Fruit fly (Drosophila melanogaster) whole organism, prepupa: ENCODE measurements around the gene CG15773.

Experiments
- Blimp-1 ChIP-seq: fragments of 200-800 bp; sonication (Bioruptor generic); optimal IDR thresholded peaks from 3 replicates; lab custom pipeline; 2017; ENCODE audit warnings: missing biosample characterization, missing genetic modification characterization, mild to moderate bottlenecking, moderate library complexity, missing genetic modification reagents
- CG10631 ChIP-seq: fragments of 200-800 bp; sonication (Bioruptor generic); optimal IDR thresholded peaks from 2 replicates; lab custom pipeline; 2016; ENCODE audit warnings: missing biosample characterization, missing genetic modification characterization
- CG10669 ChIP-seq: fragments of 200-800 bp; sonication (Bioruptor generic); optimal IDR thresholded peaks from 3 replicates; lab custom pipeline; 2018; ENCODE audit warnings: missing biosample characterization, mild to moderate bottlenecking, missing genetic modification characterization, moderate library complexity
- CG11294 ChIP-seq: fragments of 200-800 bp; sonication (Bioruptor generic); IDR thresholded peaks from 2 replicates; pipeline ENCODE4 v1.3.6; 2022; ENCODE audit warnings: missing biosample characterization, missing genetic modification characterization
- CG11762 ChIP-seq: fragments of 200-800 bp; sonication (Bioruptor generic); optimal IDR thresholded peaks from 3 replicates; lab custom pipeline; 2016; ENCODE audit warnings: missing biosample characterization, missing genetic modification characterization; ENCODE audit not compliant: insufficient read depth
- CG11902 ChIP-seq: fragments of 200-800 bp; sonication (Bioruptor generic); optimal IDR thresholded peaks from 3 replicates; lab custom pipeline; 2016; ENCODE audit warnings: missing biosample characterization, missing genetic modification characterization
- CG15336 ChIP-seq: fragments of 200-800 bp; sonication (Bioruptor generic); IDR thresholded peaks from 2 replicates; pipeline ENCODE4 v1.3.6; 2022; ENCODE audit warnings: missing biosample characterization, missing genetic modification characterization
- CG1621 ChIP-seq: fragments of 200-800 bp; sonication (Bioruptor generic); optimal IDR thresholded peaks from 3 replicates; lab custom pipeline; 2018; ENCODE audit warnings: missing biosample characterization, mild to moderate bottlenecking, missing genetic modification characterization
- CG16779 ChIP-seq: fragments of 200-800 bp; sonication (Bioruptor generic); optimal IDR thresholded peaks from 3 replicates; lab custom pipeline; 2017; ENCODE audit warnings: missing biosample characterization, mild to moderate bottlenecking, missing genetic modification characterization
- CG31627 ChIP-seq: fragments of 200-800 bp; sonication (Bioruptor generic); optimal IDR thresholded peaks from 3 replicates; lab custom pipeline; 2016; ENCODE audit warnings: missing biosample characterization, missing genetic modification characterization
- CG32006 ChIP-seq: fragments of 200-800 bp; sonication (Bioruptor generic); optimal IDR thresholded peaks from 3 replicates; lab custom pipeline; 2017; ENCODE audit warnings: missing biosample characterization, mild to moderate bottlenecking, missing genetic modification characterization
- CG3919 ChIP-seq: fragments of 200-800 bp; sonication (Bioruptor generic); optimal IDR thresholded peaks from 3 replicates; lab custom pipeline; 2016; ENCODE audit warnings: missing biosample characterization, missing genetic modification characterization
- CG6163 ChIP-seq: fragments of 200-800 bp; sonication (Bioruptor generic); IDR thresholded peaks from 3 replicates; pipeline ENCODE4 v1.3.6; 2022; ENCODE audit warnings: missing biosample characterization, missing genetic modification characterization
- CG6276 ChIP-seq: fragments of 200-800 bp; sonication (Bioruptor generic); optimal IDR thresholded peaks from 2 replicates; lab custom pipeline; 2017; ENCODE audit warnings: missing biosample characterization, mild to moderate bottlenecking, missing genetic modification characterization
- CG6792 ChIP-seq: fragments of 200-800 bp; sonication (Bioruptor generic); optimal IDR thresholded peaks from 3 replicates; lab custom pipeline; 2016; ENCODE audit warnings: missing biosample characterization, missing genetic modification characterization
- CG6808 ChIP-seq: fragments of 200-800 bp; sonication (Bioruptor generic); optimal IDR thresholded peaks from 3 replicates; lab custom pipeline; 2017; ENCODE audit warnings: missing biosample characterization, missing genetic modification characterization, mild to moderate bottlenecking, moderate library complexity, missing genetic modification reagents
- CG7368 ChIP-seq: fragments of 200-800 bp; sonication (Bioruptor generic); optimal IDR thresholded peaks from 3 replicates; lab custom pipeline; 2016; ENCODE audit warnings: missing biosample characterization, missing genetic modification characterization
- CG8119 ChIP-seq: fragments of 200-800 bp; sonication (Bioruptor generic); IDR thresholded peaks from 3 replicates; pipeline ENCODE4 v1.3.6; 2022; ENCODE audit warnings: missing biosample characterization, missing genetic modification characterization
- CG8319 ChIP-seq: fragments of 200-800 bp; sonication (Bioruptor generic); optimal IDR thresholded peaks from 3 replicates; lab custom pipeline; 2016; ENCODE audit warnings: missing biosample characterization, missing genetic modification characterization
- CG9139 ChIP-seq: fragments of 200-800 bp; sonication (Bioruptor generic); optimal IDR thresholded peaks from 3 replicates; lab custom pipeline; 2017; ENCODE audit warnings: missing biosample characterization, mild to moderate bottlenecking, missing genetic modification characterization
- Eip75B ChIP-seq: fragments of 200-800 bp; sonication (Bioruptor generic); optimal IDR thresholded peaks from 3 replicates; lab custom pipeline; 2016; ENCODE audit warnings: missing biosample characterization, missing genetic modification characterization
- Eip78C ChIP-seq: fragments of 200-800 bp; sonication (Bioruptor generic); peaks from one replicate; lab custom pipeline; 2016; ENCODE audit warnings: missing biosample characterization, missing genetic modification characterization
- Eip93F ChIP-seq: fragments of 200-800 bp; sonication (Bioruptor generic); optimal IDR thresholded peaks from 2 replicates; lab custom pipeline; 2016; ENCODE audit warnings: missing biosample characterization, mild to moderate bottlenecking, missing genetic modification characterization
- Ets21C ChIP-seq: fragments of 200-800 bp; sonication (Bioruptor generic); optimal IDR thresholded peaks from 3 replicates; lab custom pipeline; 2016; ENCODE audit warnings: missing biosample characterization, missing genetic modification characterization
- Ets96B ChIP-seq: fragments of 200-800 bp; optimal IDR thresholded peaks from 2 replicates; lab custom pipeline; 2019; ENCODE audit warnings: missing biosample characterization, mild to moderate bottlenecking, missing genetic modification characterization, moderate library complexity
- Hr38 ChIP-seq: sonication (Bioruptor generic); optimal IDR thresholded peaks from 2 replicates; lab custom pipeline; 2016; ENCODE audit warnings: missing biosample characterization, missing genetic modification characterization
- Hr39 ChIP-seq: fragments of 200-800 bp; sonication (Bioruptor generic); optimal IDR thresholded peaks from 2 replicates; lab custom pipeline; 2016; ENCODE audit warnings: missing biosample characterization, missing genetic modification characterization
- Lpt ChIP-seq: fragments of 200-800 bp; sonication (Bioruptor generic); optimal IDR thresholded peaks from 3 replicates; lab custom pipeline; 2016; ENCODE audit warnings: missing biosample characterization, missing genetic modification characterization
- OdsH ChIP-seq: fragments of 200-800 bp; sonication (Bioruptor generic); optimal IDR thresholded peaks from 3 replicates; lab custom pipeline; 2016; ENCODE audit warnings: missing biosample characterization, missing genetic modification characterization
- Smox ChIP-seq: fragments of 200-800 bp; sonication (Bioruptor generic); optimal IDR thresholded peaks from 3 replicates; lab custom pipeline; 2016; ENCODE audit warnings: missing biosample characterization, missing genetic modification characterization
- Sox102F ChIP-seq: fragments of 200-800 bp; sonication (Bioruptor generic); optimal IDR thresholded peaks from 2 replicates; lab custom pipeline; 2016; ENCODE audit warnings: missing biosample characterization, mild to moderate bottlenecking, missing genetic modification characterization
- Sox14 ChIP-seq: fragments of 200-800 bp; sonication (Bioruptor generic); optimal IDR thresholded peaks from 3 replicates; lab custom pipeline; 2016; ENCODE audit warnings: missing biosample characterization, missing genetic modification characterization
- Sox15 ChIP-seq: fragments of 200-800 bp; sonication (Bioruptor generic); optimal IDR thresholded peaks from 3 replicates; lab custom pipeline; 2016; ENCODE audit warnings: missing biosample characterization, missing genetic modification characterization
- acj6 ChIP-seq: fragments of 200-800 bp; sonication (Bioruptor generic); optimal IDR thresholded peaks from 3 replicates; lab custom pipeline; 2016; ENCODE audit warnings: missing biosample characterization, missing genetic modification characterization
- dac ChIP-seq: fragments of 200-800 bp; sonication (Bioruptor generic); optimal IDR thresholded peaks from 2 replicates; lab custom pipeline; 2017; ENCODE audit warnings: missing biosample characterization, mild to moderate bottlenecking, missing genetic modification characterization
- dsx ChIP-seq: fragments of 200-800 bp; optimal IDR thresholded peaks from 3 replicates; lab custom pipeline; 2019; ENCODE audit warnings: missing biosample characterization, mild to moderate bottlenecking, missing genetic modification characterization, moderate library complexity; ENCODE audit not compliant: poor library complexity, severe bottlenecking
- eg ChIP-seq: fragments of 200-800 bp; sonication (Bioruptor generic); IDR thresholded peaks from 3 replicates; pipeline ENCODE4 v1.3.6; 2022; ENCODE audit warnings: missing biosample characterization, missing genetic modification characterization
- esn ChIP-seq: fragments of 200-800 bp; sonication (Bioruptor generic); optimal IDR thresholded peaks from 2 replicates; lab custom pipeline; 2016; ENCODE audit warnings: missing biosample characterization, mild to moderate bottlenecking, missing genetic modification characterization, moderate library complexity
- fd85E ChIP-seq: fragments of 200-800 bp; sonication (Bioruptor generic); optimal IDR thresholded peaks from 3 replicates; lab custom pipeline; 2016; ENCODE audit warnings: missing biosample characterization, missing genetic modification characterization
- fkh ChIP-seq: fragments of 200-800 bp; sonication (Bioruptor generic); optimal IDR thresholded peaks from 3 replicates; lab custom pipeline; 2017; ENCODE audit warnings: missing biosample characterization, mild to moderate bottlenecking, missing genetic modification characterization, moderate library complexity
- lz ChIP-seq: fragments of 200-800 bp; sonication (Bioruptor generic); optimal IDR thresholded peaks from 3 replicates; lab custom pipeline; 2016; ENCODE audit warnings: missing biosample characterization, missing genetic modification characterization
- net ChIP-seq: fragments of 200-800 bp; sonication (Bioruptor generic); optimal IDR thresholded peaks from 3 replicates; lab custom pipeline; 2016; ENCODE audit warnings: missing biosample characterization, missing genetic modification characterization
- pdm3 ChIP-seq: fragments of 200-800 bp; sonication (Bioruptor generic); optimal IDR thresholded peaks from 3 replicates; lab custom pipeline; 2016; ENCODE audit warnings: missing biosample characterization, missing genetic modification characterization
- salr ChIP-seq, 2 experiments: fragments of 200-800 bp; sonication (Bioruptor generic); optimal IDR thresholded peaks; 3 replicates each; lab custom pipeline; 2016 to 2018; ENCODE audit warnings: missing biosample characterization in 2 of 2, missing genetic modification characterization in 2 of 2, mild to moderate bottlenecking in 1 of 2
- spab ChIP-seq: fragments of 200-800 bp; sonication (Bioruptor generic); optimal IDR thresholded peaks from 2 replicates; lab custom pipeline; 2017; ENCODE audit warnings: missing biosample characterization, mild to moderate bottlenecking, missing genetic modification characterization, missing genetic modification reagents
- ss ChIP-seq, 2 experiments: fragments of 200-800 bp; sonication (Bioruptor generic); optimal IDR thresholded peaks; 2 replicates in 1 of 2; 3 replicates in 1 of 2; lab custom pipeline; 2017 to 2018; ENCODE audit warnings: mild to moderate bottlenecking in 2 of 2, missing biosample characterization in 2 of 2, missing genetic modification characterization in 2 of 2, moderate library complexity in 1 of 2
- svp ChIP-seq: fragments of 200-800 bp; sonication (Bioruptor generic); peaks from one replicate; lab custom pipeline; 2016; ENCODE audit warnings: missing biosample characterization, missing genetic modification characterization

The CG15773 gene

DNA sequence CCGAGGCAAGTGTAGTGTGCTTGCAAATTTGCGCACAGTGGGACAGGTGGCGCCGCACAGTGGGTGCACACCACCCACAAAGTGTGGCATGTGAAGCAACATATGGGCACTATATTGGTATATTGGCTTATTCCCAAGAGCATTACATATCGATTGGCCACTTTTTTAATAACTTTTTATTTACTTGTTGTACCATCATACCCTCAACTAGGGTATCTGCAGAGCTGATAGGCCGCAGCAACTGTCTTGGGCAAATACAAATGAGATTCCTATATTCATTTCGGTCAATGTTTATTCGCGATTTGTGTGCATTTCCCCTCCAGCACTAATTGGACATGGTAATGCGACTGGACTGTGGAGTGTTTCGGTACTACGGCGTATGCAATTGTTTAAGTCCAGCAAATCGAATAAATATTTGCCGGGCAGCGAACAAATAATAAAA is 7.8 kb upstream of the CG15773 start (continued):
- TF ChIP-seq CG11762 (GFP tag; lab: Kevin White, UChicago) = peak; percentile 80
- TF ChIP-seq Ets96B = peak; percentile 78
- peak; percentile 94 for TF ChIP-seq eg (GFP tag; lab: Robert Waterston, UW)
- TF ChIP-seq esn (GFP tag; lab: Kevin White, UChicago) = peak; percentile 76
- TF ChIP-seq spab (GFP tag; lab: Kevin White, UChicago) = peak; percentile 68
- peak; percentile 73 for TF ChIP-seq Sox15 (GFP tag; lab: Kevin White, UChicago)
- TF ChIP-seq CG16779 = peak; percentile 35
- TF ChIP-seq CG11902 (GFP tag; lab: Kevin White, UChicago) = peak; percentile 59
- peak; percentile 90 for TF ChIP-seq pdm3 (GFP tag; lab: Kevin White, UChicago)
- peak; percentile 63 for TF ChIP-seq CG31627 (GFP tag; lab: Kevin White, UChicago)
- peak; percentile 85 for TF ChIP-seq CG7368
- peak; percentile 90 for TF ChIP-seq OdsH (GFP tag; lab: Kevin White, UChicago)
- peak; percentile 91 for TF ChIP-seq Lpt (GFP tag; lab: Kevin White, UChicago)
- peak; percentile 68 for TF ChIP-seq CG8319 (GFP tag; lab: Kevin White, UChicago)
- peak; percentile 76 for TF ChIP-seq Hr39 (GFP tag; lab: Kevin White, UChicago)
- TF ChIP-seq CG6276 (GFP tag; lab: Kevin White, UChicago) = peak; percentile 87
- TF ChIP-seq Eip75B (GFP tag; lab: Kevin White, UChicago) = peak; percentile 87
- peak; percentile 51 for TF ChIP-seq Sox102F (GFP tag; lab: Kevin White, UChicago)
- peak; percentile 88 for TF ChIP-seq net (GFP tag; lab: Kevin White, UChicago)
- TF ChIP-seq CG32006 (GFP tag; lab: Kevin White, UChicago) = peak; percentile 94
- peak; percentile 89 for TF ChIP-seq CG3919 (GFP tag; lab: Kevin White, UChicago)
- TF ChIP-seq Eip78C (GFP tag; lab: Kevin White, UChicago) = peak; percentile 96
- TF ChIP-seq ss (GFP tag; optimal IDR thresholded peaks at IDR 0.05; lab: Kevin White, UChicago) = peak; percentile 27 to 62
- peak; percentile 88 for TF ChIP-seq dac
- TF ChIP-seq svp (GFP tag; lab: Kevin White, UChicago) = peak; percentile 86
- TF ChIP-seq Eip93F (GFP tag; lab: Kevin White, UChicago) = no peak
- peak; percentile 88 for TF ChIP-seq acj6 (GFP tag; lab: Kevin White, UChicago)
- peak; percentile 80 for TF ChIP-seq CG10669
- peak; percentile 58 for TF ChIP-seq dsx (GFP tag; lab: Kevin White, UChicago)
- peak; percentile 88 for TF ChIP-seq CG15336
- peak; percentile 81 for TF ChIP-seq CG6792 (GFP tag; lab: Kevin White, UChicago)

DNA sequence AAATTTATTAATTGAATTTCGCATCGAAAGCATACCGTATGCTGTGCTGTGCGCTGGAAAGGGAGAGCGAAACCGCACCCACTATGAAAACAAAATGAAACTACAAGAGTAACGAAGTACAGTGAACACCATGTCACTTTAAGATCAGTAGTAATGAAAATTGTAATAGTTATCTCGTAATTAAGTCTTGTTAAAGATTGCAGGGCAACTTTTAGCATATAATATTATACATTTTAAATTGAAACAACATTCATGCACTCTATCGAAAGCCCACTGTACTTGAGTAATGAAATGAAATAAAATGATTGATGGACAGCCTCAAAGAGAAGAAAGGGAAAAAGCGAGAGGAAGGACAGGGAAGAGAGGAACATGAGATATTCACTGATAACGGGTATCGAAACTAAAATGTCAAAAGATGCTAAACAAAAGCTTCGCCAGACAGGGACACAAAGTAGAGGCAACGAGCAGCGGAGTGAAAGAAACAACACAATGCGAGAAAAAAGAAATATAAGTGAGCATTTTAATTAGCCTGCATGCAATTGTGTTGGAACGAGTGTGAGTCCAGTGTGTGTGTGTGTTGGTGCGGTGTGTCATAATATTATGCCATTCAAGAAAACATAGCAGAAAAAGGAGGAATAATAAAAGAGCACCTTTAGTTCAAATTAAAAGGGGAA is 2.9 kb downstream of the CG15773 start:
- peak; percentile 51 for TF ChIP-seq CG9139
- peak; percentile 91 for TF ChIP-seq Sox15 (GFP tag; lab: Kevin White, UChicago)
- peak; percentile 91 for TF ChIP-seq CG10631 (GFP tag; lab: Kevin White, UChicago)
- TF ChIP-seq acj6 (GFP tag; lab: Kevin White, UChicago) = peak; percentile 94
- TF ChIP-seq fkh (GFP tag; lab: Kevin White, UChicago) = peak; percentile 18
- TF ChIP-seq fd85E (GFP tag; lab: Kevin White, UChicago) = peak; percentile 49
- peak; percentile 88 for TF ChIP-seq CG8119
- TF ChIP-seq CG3919 (GFP tag; lab: Kevin White, UChicago) = peak; percentile 84
- peak; percentile 95 for TF ChIP-seq CG6163 (GFP tag; lab: Robert Waterston, UW)
- TF ChIP-seq CG11294 (GFP tag; lab: Robert Waterston, UW) = peak; percentile 86
- peak; percentile 43 for TF ChIP-seq Blimp-1 (GFP tag; lab: Kevin White, UChicago)
- peak; percentile 94 for TF ChIP-seq CG31627 (GFP tag; lab: Kevin White, UChicago)
- TF ChIP-seq CG16779 = peak; percentile 71
- peak; percentile 87 for TF ChIP-seq CG1621 (tag; lab: Kevin White, UChicago)
- peak; percentile 92 for TF ChIP-seq Smox (GFP tag; lab: Kevin White, UChicago)
- peak; percentile 92 for TF ChIP-seq Sox14 (GFP tag; lab: Kevin White, UChicago)
- TF ChIP-seq dsx (GFP tag; lab: Kevin White, UChicago) = peak; percentile 88
- peak; percentile 67 for TF ChIP-seq dac
- TF ChIP-seq svp (GFP tag; lab: Kevin White, UChicago) = peak; percentile 97
- TF ChIP-seq CG32006 (GFP tag; lab: Kevin White, UChicago) = peak; percentile 90
- peak; percentile 88 for TF ChIP-seq Ets21C
- peak; percentile 81 for TF ChIP-seq CG7368
- TF ChIP-seq salr (GFP tag; optimal IDR thresholded peaks at IDR 0.05; lab: Kevin White, UChicago) = peak; percentile 80 to 82
- peak; percentile 73 for TF ChIP-seq CG6808
- TF ChIP-seq esn (GFP tag; lab: Kevin White, UChicago) = peak; percentile 95
- peak; percentile 94 for TF ChIP-seq lz (GFP tag; lab: Kevin White, UChicago)
- TF ChIP-seq net (GFP tag; lab: Kevin White, UChicago) = peak; percentile 90
- TF ChIP-seq Hr38 = no peak
